Worm (Caenorhabditis elegans) whole organism, L1 larva: Measurements from ENCODE around the gene nduf-9.
"Not testable (repeated sequence)": the region's sequence is repeated elsewhere in the genome, so short reads cannot be mapped to it uniquely, and the experiment has no call there.

ENCODE experiments used
- C04F5.9 ChIP-seq: sonication (generic microtip); optimal IDR thresholded peaks from 2 replicates; lab custom pipeline; 2016; ENCODE audit warnings: missing genetic modification characterization, missing compliant biosample characterization
- C34B4.2 ChIP-seq: sonication (generic microtip); optimal IDR thresholded peaks from 2 replicates; lab custom pipeline; 2017; ENCODE audit warnings: mild to moderate bottlenecking, missing genetic modification characterization, missing compliant biosample characterization
- Y116A8C.19 ChIP-seq: sonication (generic microtip); optimal IDR thresholded peaks from 2 replicates; lab custom pipeline; 2016; ENCODE audit warnings: missing compliant biosample characterization, missing genetic modification characterization, borderline replicate concordance
- aly-2 ChIP-seq: fragments of 150-350 bp; optimal IDR thresholded peaks from 2 replicates; lab custom pipeline; 2014; ENCODE audit warnings: missing biosample characterization, missing genetic modification characterization
- ceh-63 ChIP-seq: fragments of 200-800 bp; sonication (Bioruptor generic); optimal IDR thresholded peaks from 2 replicates; lab custom pipeline; 2018; ENCODE audit warnings: mild to moderate bottlenecking, missing genetic modification characterization, missing compliant biosample characterization
- ceh-82 ChIP-seq, 3 experiments: fragments of 150-350 bp in 1 of 3; sonication (generic microtip) in 2 of 3; optimal IDR thresholded peaks; 2 replicates each; lab custom pipeline; 2014 to 2017; ENCODE audit warnings: missing biosample characterization in 3 of 3, missing genetic modification characterization in 3 of 3
- ceh-88 ChIP-seq: fragments of 200-800 bp; sonication (Bioruptor generic); IDR thresholded peaks from 2 replicates; pipeline ENCODE4 v1.3.6; 2022; ENCODE audit warnings: missing genetic modification characterization, missing compliant biosample characterization
- dpl-1 ChIP-seq, 3 experiments: fragments of 150-350 bp in 2 of 3; sonication (generic microtip) in 1 of 3; optimal IDR thresholded peaks; 2 replicates each; lab custom pipeline; 2014 to 2017; ENCODE audit warnings: missing biosample characterization in 3 of 3, missing genetic modification characterization in 3 of 3, missing genetic modification reagents in 3 of 3
- efl-1 ChIP-seq, 4 experiments: fragments of 150-350 bp; optimal IDR thresholded peaks in 3 of 4; peaks in 1 of 4; 1 replicate in 1 of 4; 2 replicates in 3 of 4; lab custom pipeline; 2014; ENCODE audit warnings: missing biosample characterization in 2 of 4, missing genetic modification characterization in 2 of 4, missing genetic modification reagents in 2 of 4
- egl-27 ChIP-seq, 2 experiments: fragments of 150-350 bp in 1 of 2; sonication (generic microtip); optimal IDR thresholded peaks; 3 replicates each; lab custom pipeline; 2017 to 2018; ENCODE audit warnings: missing biosample characterization in 2 of 2, missing genetic modification characterization in 2 of 2, missing genetic modification reagents in 2 of 2
- fkh-8 ChIP-seq: sonication (generic microtip); optimal IDR thresholded peaks from 2 replicates; lab custom pipeline; 2016; ENCODE audit warnings: mild to moderate bottlenecking, missing genetic modification characterization, missing compliant biosample characterization
- irx-1 ChIP-seq: sonication (generic microtip); optimal IDR thresholded peaks from 2 replicates; lab custom pipeline; 2016; ENCODE audit warnings: missing genetic modification characterization, missing compliant biosample characterization
- lir-3 ChIP-seq: sonication (generic microtip); optimal IDR thresholded peaks from 2 replicates; lab custom pipeline; 2016; ENCODE audit warnings: mild to moderate bottlenecking, missing genetic modification characterization, moderate library complexity, missing compliant biosample characterization; ENCODE audit not compliant: poor library complexity
- mab-9 ChIP-seq: fragments of 200-800 bp; sonication (Bioruptor generic); IDR thresholded peaks from 2 replicates; pipeline ENCODE4 v1.3.6; 2022; ENCODE audit warnings: missing genetic modification reagents, missing genetic modification characterization, missing compliant biosample characterization
- nhr-12 ChIP-seq: sonication (generic microtip); optimal IDR thresholded peaks from 2 replicates; lab custom pipeline; 2017; ENCODE audit warnings: missing biosample characterization, missing genetic modification characterization
- nhr-20 ChIP-seq: sonication (generic microtip); optimal IDR thresholded peaks from 2 replicates; lab custom pipeline; 2016; ENCODE audit warnings: mild to moderate bottlenecking, missing genetic modification characterization, missing compliant biosample characterization
- nhr-84 ChIP-seq: sonication (generic microtip); optimal IDR thresholded peaks from 2 replicates; lab custom pipeline; 2017; ENCODE audit warnings: missing biosample characterization, missing genetic modification characterization
- pqm-1 ChIP-seq: sonication (generic microtip); optimal IDR thresholded peaks from 3 replicates; lab custom pipeline; 2017; ENCODE audit warnings: missing biosample characterization, missing genetic modification characterization
- rnt-1 ChIP-seq: sonication (generic microtip); optimal IDR thresholded peaks from 2 replicates; lab custom pipeline; 2016; ENCODE audit warnings: mild to moderate bottlenecking, missing genetic modification characterization, moderate library complexity, missing compliant biosample characterization
- snu-23 ChIP-seq: sonication (generic microtip); optimal IDR thresholded peaks from 2 replicates; lab custom pipeline; 2016; ENCODE audit warnings: missing genetic modification characterization, missing compliant biosample characterization
- tlp-1 ChIP-seq: fragments of 150-350 bp; optimal IDR thresholded peaks from 2 replicates; lab custom pipeline; 2014; ENCODE audit warnings: missing biosample characterization, missing genetic modification characterization
- unc-62 ChIP-seq: fragments of 150-350 bp; optimal IDR thresholded peaks from 2 replicates; lab custom pipeline; 2014; ENCODE audit warnings: missing biosample characterization, missing genetic modification reagents, missing genetic modification characterization
- unc-86 ChIP-seq: sonication (generic microtip); optimal IDR thresholded peaks from 2 replicates; lab custom pipeline; 2016; ENCODE audit warnings: missing genetic modification characterization, missing compliant biosample characterization
- vab-15 ChIP-seq: sonication (generic microtip); optimal IDR thresholded peaks from 2 replicates; lab custom pipeline; 2017; ENCODE audit warnings: missing genotype, mild to moderate bottlenecking, missing genetic modification characterization, missing compliant biosample characterization
- ztf-11 ChIP-seq, 2 experiments: sonication (generic microtip); optimal IDR thresholded peaks; 2 replicates each; lab custom pipeline; 2016 to 2017; ENCODE audit warnings: missing genetic modification characterization in 2 of 2, missing biosample characterization in 1 of 2, missing compliant biosample characterization in 1 of 2
- ztf-4 ChIP-seq: fragments of 150-350 bp; optimal IDR thresholded peaks from 2 replicates; lab custom pipeline; 2014; ENCODE audit warnings: missing biosample characterization, missing genetic modification characterization

Gene nduf-9

ce11 chrIII:3271682-3272081 is 23.3 kb upstream of the nduf-9 start (continued):
- TF ChIP-seq egl-27 (tag; optimal IDR thresholded peaks at IDR 0.05; lab: Kevin White, UChicago) (peak in 1 of 2 experiments; percentile 9), irx-1 (tag; lab: Kevin White, UChicago) (peak; percentile 36), Y116A8C.19 (tag; lab: Kevin White, UChicago) (no peak), dpl-1 (GFP tag; optimal IDR thresholded peaks at IDR 0.05; lab: Kevin White, UChicago) (peak in 2 of 3 experiments; percentile 51 to 52), unc-62 (GFP tag; lab: Kevin White, UChicago) (no peak)

- TF ChIP-seq fkh-8 (tag; lab: Kevin White, UChicago), result peak; percentile 14
- no peak for TF ChIP-seq ceh-82 (tag; optimal IDR thresholded peaks at IDR 0.05; lab: Kevin White, UChicago)
- no peak for TF ChIP-seq lir-3 (tag; lab: Kevin White, UChicago)
- TF ChIP-seq nhr-84, result no peak
- no peak for TF ChIP-seq C34B4.2 (tag; lab: Kevin White, UChicago)
- no peak for TF ChIP-seq efl-1 (optimal IDR thresholded peaks at IDR 0.05; lab: Kevin White, UChicago)
- TF ChIP-seq efl-1 (GFP tag; optimal IDR thresholded peaks at IDR 0.05 in 1 of 2; lab: Kevin White, UChicago), result peak in 1 of 2 experiments; percentile 17
These were observed 18.2 kb upstream of the nduf-9 start, which contains the start of gene Y53G8AM.7 for ce11 chrIII:3266602-3267001. TSS of gene Y53G8AM.7 (minus strand) at chrIII:3266702.

ce11 chrIII:3263696-3264095 is 15.3 kb upstream of the nduf-9 start:
- TF ChIP-seq C34B4.2 (tag; lab: Kevin White, UChicago) (no peak), pqm-1 (tag; lab: Kevin White, UChicago) (no peak), ztf-4 (tag; lab: Kevin White, UChicago) (no peak), nhr-12 (tag; lab: Kevin White, UChicago) (no peak), Y116A8C.19 (tag; lab: Kevin White, UChicago) (no peak), ceh-88 (no peak), ztf-11 (tag; optimal IDR thresholded peaks at IDR 0.05; lab: Kevin White, UChicago) (no peak)

ce11 chrIII:3259691-3260090 is 11.3 kb upstream of the nduf-9 start, which contains the start of gene Y53G8AM.6:
TSS of gene Y53G8AM.6 (minus strand) at chrIII:3259791.
- not testable (repeated sequence) for TF ChIP-seq snu-23 (GFP tag; lab: Kevin White, UChicago); tlp-1 (tag; lab: Kevin White, UChicago); Y116A8C.19 (tag; lab: Kevin White, UChicago)

- TF ChIP-seq aly-2, result no peak
- TF ChIP-seq, all 84 proteins: peak for 0
These were observed 9.9 kb upstream of the nduf-9 start, which contains the start of gene nspg-7.2 for ce11 chrIII:3258306-3258705. TSS of gene nspg-7.2 (minus strand) at chrIII:3258406.

- TF ChIP-seq ceh-63 (GFP tag; lab: Kevin White, UChicago) (no peak), C04F5.9 (no peak), rnt-1 (no peak), nhr-20 (tag; lab: Kevin White, UChicago) (no peak), fkh-8 (tag; lab: Kevin White, UChicago) (peak; percentile 14), vab-15 (tag; lab: Kevin White, UChicago) (no peak), unc-86 (tag; lab: Kevin White, UChicago) (no peak)
- TF ChIP-seq, all 84 proteins: peak for 1
These were observed 7.2 kb upstream of the nduf-9 start, which contains the start of gene Y53G8AM.4 for ce11 chrIII:3255575-3255974. TSS of gene Y53G8AM.4 (minus strand) at chrIII:3255675.

ce11 chrIII:3255023-3255422 is 6.6 kb upstream of the nduf-9 start:
- TF ChIP-seq mab-9, result no peak
- TF ChIP-seq efl-1 (optimal IDR thresholded peaks at IDR 0.05; lab: Kevin White, UChicago), result no peak
- TF ChIP-seq efl-1 (GFP tag; optimal IDR thresholded peaks at IDR 0.05 in 1 of 2; lab: Kevin White, UChicago), result peak in 1 of 2 experiments; percentile 76
- TF ChIP-seq, all 84 proteins: peak for 1
